Worm (Caenorhabditis elegans) whole organism, young adult: ENCODE results near the gene sel-1.

Source experiments
- C06A6.2 ChIP-seq: fragments of 200-800 bp; sonication (Bioruptor generic); conservative IDR thresholded peaks from 2 replicates; pipeline ENCODE4 v1.3.6; 2022; ENCODE audit warnings: missing genetic modification characterization, missing compliant biosample characterization
- F49E8.2 ChIP-seq: sonication (generic microtip); optimal IDR thresholded peaks from 3 replicates; lab custom pipeline; 2017; ENCODE audit warnings: missing genetic modification characterization, mild to moderate bottlenecking, missing compliant biosample characterization, antibody characterized with exemption, moderate library complexity; ENCODE audit not compliant: insufficient read depth
- Y53F4B.3 ChIP-seq: fragments of 200-800 bp; sonication (Bioruptor generic); IDR thresholded peaks from 2 replicates; pipeline ENCODE4 v1.3.6; 2022; ENCODE audit warnings: missing genetic modification reagents, missing genetic modification characterization, missing compliant biosample characterization
- chd-7 ChIP-seq: sonication (generic microtip); optimal IDR thresholded peaks from 2 replicates; lab custom pipeline; 2016; ENCODE audit warnings: mild to moderate bottlenecking, missing genetic modification characterization, moderate library complexity, missing compliant biosample characterization
- sea-2 ChIP-seq: fragments of 200-800 bp; sonication (Bioruptor generic); IDR thresholded peaks from 2 replicates; pipeline ENCODE4 v1.3.6; 2022; ENCODE audit warnings: missing genetic modification characterization, missing compliant biosample characterization
- tlf-1 ChIP-seq: fragments of 200-800 bp; sonication (Bioruptor generic); optimal IDR thresholded peaks from 2 replicates; lab custom pipeline; 2018; ENCODE audit warnings: mild to moderate bottlenecking, missing genetic modification characterization, missing compliant biosample characterization
- unc-130 ChIP-seq: sonication (generic microtip); optimal IDR thresholded peaks from 2 replicates; lab custom pipeline; 2016; ENCODE audit warnings: missing genetic modification reagents, missing genetic modification characterization, missing compliant biosample characterization

DNA sequence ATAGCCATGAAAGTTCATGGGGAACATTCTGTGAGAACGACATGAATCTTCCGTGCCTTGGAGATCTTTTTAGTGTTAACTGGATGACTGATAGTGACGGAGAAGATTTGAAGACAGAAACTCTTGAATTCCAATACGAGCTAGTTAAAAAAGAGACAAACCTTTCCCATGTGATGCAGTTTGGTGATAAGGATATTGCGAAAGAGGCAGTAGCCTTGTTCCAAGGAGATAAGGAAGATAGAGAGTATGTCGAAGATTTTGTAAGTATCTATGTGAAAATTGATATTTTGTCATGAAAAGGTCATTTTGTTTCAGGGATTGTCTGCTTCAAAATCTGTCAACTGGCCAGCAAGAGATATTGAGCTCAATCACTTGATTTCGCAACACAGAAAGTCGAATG lies 46.6 kb upstream of the sel-1 start:
- TF ChIP-seq C06A6.2 (GFP tag; lab: Robert Waterston, UW), result no peak
- TF ChIP-seq chd-7 (tag; lab: Kevin White, UChicago), result no peak
- TF ChIP-seq F49E8.2 (tag; lab: Kevin White, UChicago), result no peak
- TF ChIP-seq sea-2 (GFP tag; lab: Robert Waterston, UW), result no peak
- no peak for TF ChIP-seq unc-130 (GFP tag; lab: Kevin White, UChicago)
- TF ChIP-seq tlf-1 (GFP tag; lab: Kevin White, UChicago), result no peak
- TF ChIP-seq Y53F4B.3 (GFP tag; lab: Robert Waterston, UW), result no peak
